Worm (Caenorhabditis elegans): ENCODE measurements around the gene grd-5.

Gene grd-5

ce11 chrV:8665765-8666164 lies 46.9 kb downstream of the grd-5 start, which contains the start of gene ZC190.4:
TSS of gene ZC190.4 (plus strand) at chrV:8666065.
- no peak for TF ChIP-seq nhr-67 (tag; optimal IDR thresholded peaks at IDR 0.05)
- TF ChIP-seq lin-15B (tag; optimal IDR thresholded peaks at IDR 0.05) = no peak
- TF ChIP-seq nhr-25 (tag; optimal IDR thresholded peaks at IDR 0.05) = no peak
- TF ChIP-seq nhr-237 (tag; optimal IDR thresholded peaks at IDR 0.05) = no peak
- TF ChIP-seq lin-39 (tag; optimal IDR thresholded peaks at IDR 0.05) = no peak
- no peak for TF ChIP-seq pha-4 (tag; optimal IDR thresholded peaks at IDR 0.05)

- TF ChIP-seq lin-39 (tag; optimal IDR thresholded peaks at IDR 0.05) (peak; percentile 4), elt-1 (tag; optimal IDR thresholded peaks at IDR 0.05) (no peak), ztf-4 (tag; optimal IDR thresholded peaks at IDR 0.05) (no peak), nhr-25 (tag; optimal IDR thresholded peaks at IDR 0.05) (peak; percentile 30)
Measured at ce11 chrV:8667230-8668021, 48.6 kb downstream of the grd-5 start.

ce11 chrV:8668224-8668623 lies 49.4 kb downstream of the grd-5 start:
- TF ChIP-seq nhr-28 (tag; optimal IDR thresholded peaks at IDR 0.05) (no peak), ZK546.5 (tag; optimal IDR thresholded peaks at IDR 0.05) (no peak), nhr-11 (tag; optimal IDR thresholded peaks at IDR 0.05) (no peak), nhr-43 (tag; optimal IDR thresholded peaks at IDR 0.05; ENCODE audit: poor library complexity, severe bottlenecking) (no peak), fkh-10 (GFP tag; optimal IDR thresholded peaks at IDR 0.05) (no peak), lsy-12 (tag; optimal IDR thresholded peaks at IDR 0.05) (no peak), ceh-28 (tag; optimal IDR thresholded peaks at IDR 0.05) (no peak), elt-1 (tag; optimal IDR thresholded peaks at IDR 0.05) (peak; percentile 83), nhr-25 (tag; optimal IDR thresholded peaks at IDR 0.05) (peak; percentile 44), nhr-23 (tag; optimal IDR thresholded peaks at IDR 0.05) (no peak), pha-4 (tag; optimal IDR thresholded peaks at IDR 0.05) (no peak), R02D3.7 (tag; optimal IDR thresholded peaks at IDR 0.05) (no peak), ama-1 (optimal IDR thresholded peaks at IDR 0.05) (no peak), ceh-16 (tag; optimal IDR thresholded peaks at IDR 0.05) (no peak)

Data from whole organism, L3 larva.